Worm (Caenorhabditis elegans) whole organism, L2 larva: ENCODE data around the gene srh-246.

ENCODE experiments used
- C34F6.9 ChIP-seq: fragments of 150-350 bp; optimal IDR thresholded peaks from 2 replicates; lab custom pipeline; 2014; ENCODE audit warnings: missing biosample characterization, missing genetic modification characterization
- R02D3.7 ChIP-seq: fragments of 150-350 bp; optimal IDR thresholded peaks from 2 replicates; lab custom pipeline; 2014; ENCODE audit warnings: missing biosample characterization, missing genetic modification characterization
- Y55F3AM.14 ChIP-seq: fragments of 200-800 bp; sonication (Bioruptor generic); optimal IDR thresholded peaks from 2 replicates; lab custom pipeline; 2018; ENCODE audit warnings: mild to moderate bottlenecking, missing genetic modification characterization, missing compliant biosample characterization
- ZK546.5 ChIP-seq: sonication (generic microtip); optimal IDR thresholded peaks from 2 replicates; lab custom pipeline; 2017; ENCODE audit warnings: missing biosample characterization, missing genetic modification characterization
- alr-1 ChIP-seq: fragments of 150-350 bp; optimal IDR thresholded peaks from 2 replicates; lab custom pipeline; 2014; ENCODE audit warnings: missing biosample characterization, missing genetic modification characterization
- aly-2 ChIP-seq: fragments of 150-350 bp; optimal IDR thresholded peaks from 2 replicates; lab custom pipeline; 2014; ENCODE audit warnings: missing biosample characterization, missing genetic modification characterization
- ama-1 ChIP-seq: fragments of 150-350 bp; optimal IDR thresholded peaks from 2 replicates; lab custom pipeline; 2018; ENCODE audit warnings: inconsistent platforms
- blmp-1 ChIP-seq: sonication (generic microtip); optimal IDR thresholded peaks from 2 replicates; lab custom pipeline; 2017; ENCODE audit warnings: missing genetic modification characterization, mild to moderate bottlenecking, missing compliant biosample characterization, antibody characterized with exemption, moderate library complexity; ENCODE audit not compliant: insufficient read depth
- ceh-16 ChIP-seq: fragments of 150-350 bp; optimal IDR thresholded peaks from 2 replicates; lab custom pipeline; 2014; ENCODE audit warnings: missing biosample characterization, missing genetic modification characterization
- ceh-82 ChIP-seq: fragments of 150-350 bp; optimal IDR thresholded peaks from 2 replicates; lab custom pipeline; 2014; ENCODE audit warnings: missing biosample characterization, missing genetic modification characterization
- dmd-4 ChIP-seq: sonication (generic microtip); optimal IDR thresholded peaks from 2 replicates; lab custom pipeline; 2017; ENCODE audit warnings: missing biosample characterization, missing genetic modification characterization
- elt-1 ChIP-seq: fragments of 150-350 bp; optimal IDR thresholded peaks from 2 replicates; lab custom pipeline; 2014; ENCODE audit warnings: missing biosample characterization, missing genetic modification characterization
- fos-1 ChIP-seq: fragments of 150-350 bp; optimal IDR thresholded peaks from 2 replicates; lab custom pipeline; 2014; ENCODE audit warnings: missing biosample characterization, missing genetic modification characterization
- lin-13 ChIP-seq: fragments of 150-350 bp; optimal IDR thresholded peaks from 2 replicates; lab custom pipeline; 2014; ENCODE audit warnings: missing biosample characterization, missing genetic modification reagents, missing genetic modification characterization
- lin-39 ChIP-seq: fragments of 150-350 bp; optimal IDR thresholded peaks from 2 replicates; lab custom pipeline; 2014; ENCODE audit warnings: missing biosample characterization, missing genetic modification reagents, missing genetic modification characterization
- lsy-2 ChIP-seq, 2 experiments: fragments of 150-350 bp in 1 of 2; sonication (generic microtip) in 1 of 2; optimal IDR thresholded peaks; 2 replicates each; lab custom pipeline; 2014 to 2017; ENCODE audit warnings: missing biosample characterization in 2 of 2, missing genetic modification characterization in 2 of 2
- mab-5 ChIP-seq: fragments of 150-350 bp; optimal IDR thresholded peaks from 2 replicates; lab custom pipeline; 2014; ENCODE audit warnings: missing biosample characterization, missing genetic modification characterization
- nhr-10 ChIP-seq: sonication (generic microtip); optimal IDR thresholded peaks from 2 replicates; lab custom pipeline; 2017; ENCODE audit warnings: missing biosample characterization, missing genetic modification characterization
- nhr-11 ChIP-seq: fragments of 150-350 bp; optimal IDR thresholded peaks from 2 replicates; lab custom pipeline; 2014; ENCODE audit warnings: missing biosample characterization, missing genetic modification characterization
- nhr-12 ChIP-seq: fragments of 150-350 bp; optimal IDR thresholded peaks from 2 replicates; lab custom pipeline; 2014; ENCODE audit warnings: missing biosample characterization, missing genetic modification characterization
- nhr-129 ChIP-seq: fragments of 150-350 bp; optimal IDR thresholded peaks from 2 replicates; lab custom pipeline; 2014; ENCODE audit warnings: missing biosample characterization, missing genetic modification characterization
- nhr-23 ChIP-seq: fragments of 150-350 bp; optimal IDR thresholded peaks from 2 replicates; lab custom pipeline; 2014; ENCODE audit warnings: missing biosample characterization, missing genetic modification reagents, missing genetic modification characterization
- nhr-237 ChIP-seq: fragments of 150-350 bp; optimal IDR thresholded peaks from 2 replicates; lab custom pipeline; 2014; ENCODE audit warnings: missing biosample characterization, missing genetic modification characterization
- nhr-25 ChIP-seq: fragments of 150-350 bp; sonication (generic microtip); optimal IDR thresholded peaks from 3 replicates; lab custom pipeline; 2014; ENCODE audit warnings: missing biosample characterization, missing genetic modification characterization
- nhr-6 ChIP-seq: fragments of 150-350 bp; optimal IDR thresholded peaks from 2 replicates; lab custom pipeline; 2014; ENCODE audit warnings: missing biosample characterization, missing genetic modification characterization
- sem-4 ChIP-seq: fragments of 150-350 bp; optimal IDR thresholded peaks from 2 replicates; lab custom pipeline; 2014; ENCODE audit warnings: missing biosample characterization, missing genetic modification reagents, missing genetic modification characterization
- skn-1 ChIP-seq: sonication (generic microtip); optimal IDR thresholded peaks from 2 replicates; lab custom pipeline; 2017; ENCODE audit warnings: missing biosample characterization, missing genetic modification characterization
- sma-3 ChIP-seq: sonication (generic microtip); optimal IDR thresholded peaks from 2 replicates; lab custom pipeline; 2016; ENCODE audit warnings: missing genetic modification reagents, missing genetic modification characterization, missing compliant biosample characterization
- sma-9 ChIP-seq, 2 experiments: fragments of 150-350 bp in 1 of 2; sonication (generic microtip) in 1 of 2; optimal IDR thresholded peaks; 2 replicates each; lab custom pipeline; 2014 to 2016; ENCODE audit warnings: missing genetic modification characterization in 2 of 2, mild to moderate bottlenecking in 1 of 2, missing biosample characterization in 1 of 2, missing compliant biosample characterization in 1 of 2, missing genetic modification reagents in 1 of 2, moderate library complexity in 1 of 2
- unc-39 ChIP-seq: fragments of 150-350 bp; optimal IDR thresholded peaks from 2 replicates; lab custom pipeline; 2014; ENCODE audit warnings: missing biosample characterization, missing genetic modification characterization
- unc-55 ChIP-seq: fragments of 150-350 bp; sonication (generic microtip); optimal IDR thresholded peaks from 3 replicates; lab custom pipeline; 2014; ENCODE audit warnings: missing biosample characterization, missing genetic modification reagents, missing genetic modification characterization
- ztf-1 ChIP-seq: fragments of 200-800 bp; sonication (Bioruptor generic); conservative IDR thresholded peaks from 2 replicates; pipeline ENCODE4 v1.3.6; 2022; ENCODE audit warnings: missing genetic modification characterization, missing compliant biosample characterization
- ztf-4 ChIP-seq: fragments of 150-350 bp; optimal IDR thresholded peaks from 2 replicates; lab custom pipeline; 2014; ENCODE audit warnings: missing biosample characterization, missing genetic modification characterization

Gene srh-246

DNA sequence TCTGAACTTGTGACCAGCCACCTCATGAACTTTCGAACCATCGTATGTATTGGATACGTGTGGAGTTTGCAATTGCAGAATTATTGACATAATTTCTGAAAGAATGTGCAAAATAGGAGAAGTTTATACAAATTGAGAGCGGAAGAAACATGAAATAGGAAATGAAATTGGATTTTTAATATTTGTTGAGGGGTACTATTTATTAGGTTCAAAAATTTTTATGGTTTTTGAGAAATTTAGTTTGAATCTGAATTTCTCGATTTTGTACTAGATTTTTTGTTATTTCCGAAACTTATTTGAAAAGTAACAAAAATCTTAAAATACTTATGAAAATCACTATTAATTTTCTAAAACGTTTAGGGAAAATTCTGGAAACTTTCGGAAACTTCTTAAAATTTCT is 29.1 kb downstream of the srh-246 start, which contains the start of gene F48G7.9:
TSS of gene F48G7.9 (minus strand) at position 101 of the 400 bp plus-strand sequence.
- TF ChIP-seq R02D3.7 (tag; lab: Kevin White, UChicago) (no peak), unc-39 (no peak), nhr-11 (no peak), lin-39 (tag; lab: Kevin White, UChicago) (no peak), ztf-4 (no peak)

DNA sequence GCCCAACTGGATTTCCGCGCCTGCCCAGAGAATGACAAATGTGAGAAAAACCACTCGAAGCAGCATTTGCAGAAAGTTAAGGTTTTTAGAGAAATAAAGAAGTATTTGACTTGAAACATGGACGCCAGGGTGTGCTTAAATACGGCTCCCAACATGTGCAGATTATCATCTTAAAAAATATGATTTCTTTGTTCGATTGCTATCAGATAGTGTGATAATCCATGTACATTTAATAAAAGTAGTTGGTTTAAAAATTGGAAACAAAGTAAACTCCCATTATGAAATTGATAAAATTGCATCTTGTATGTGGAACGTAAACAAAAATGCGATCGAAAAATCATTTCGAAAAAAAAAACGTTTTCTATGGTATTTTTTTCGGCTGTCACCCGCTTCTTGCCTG is 30.0 kb downstream of the srh-246 start, which contains the start of gene F48G7.8:
TSS of gene F48G7.8 (minus strand) at position 101 of the 400 bp plus-strand sequence.
- no peak for TF ChIP-seq lin-39 (tag; lab: Kevin White, UChicago)
- no peak for TF ChIP-seq nhr-129 (tag; lab: Kevin White, UChicago)
- TF ChIP-seq elt-1 (tag; lab: Kevin White, UChicago): no peak
- no peak for TF ChIP-seq sma-9 (GFP tag; optimal IDR thresholded peaks at IDR 0.05; lab: Kevin White, UChicago)
- TF ChIP-seq sma-9 (tag; optimal IDR thresholded peaks at IDR 0.05; lab: Kevin White, UChicago): no peak

DNA sequence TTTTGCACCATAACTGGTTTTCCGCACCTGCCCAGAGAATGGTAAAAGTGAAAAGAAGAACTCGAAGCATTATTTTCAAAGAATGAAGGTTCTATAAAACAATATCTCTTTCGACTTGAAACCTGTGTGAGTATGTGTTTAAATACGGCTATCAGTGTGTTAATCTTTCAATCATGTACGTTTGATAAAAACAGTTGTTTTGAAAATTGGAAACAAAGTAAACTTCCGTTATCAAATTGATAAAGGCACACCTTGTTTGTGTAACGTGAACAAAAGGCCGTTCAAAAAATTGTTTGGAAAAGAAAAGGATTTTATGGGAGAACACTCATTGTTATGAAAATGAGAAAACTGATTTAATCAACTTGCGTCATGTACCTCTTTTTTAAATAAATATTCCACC is 31.3 kb downstream of the srh-246 start, which contains the start of gene F48G7.7:
TSS of gene F48G7.7 (minus strand) at position 101 of the 400 bp plus-strand sequence.
- TF ChIP-seq nhr-25 (tag; lab: Kevin White, UChicago) (no peak), unc-39 (no peak), ZK546.5 (no peak), sma-9 (GFP tag; optimal IDR thresholded peaks at IDR 0.05; lab: Kevin White, UChicago) (no peak), sma-9 (tag; optimal IDR thresholded peaks at IDR 0.05; lab: Kevin White, UChicago) (no peak), nhr-11 (no peak), blmp-1 (tag; lab: Kevin White, UChicago) (no peak), lsy-2 (tag; optimal IDR thresholded peaks at IDR 0.05; lab: Kevin White, UChicago) (no peak), skn-1 (no peak), sma-3 (GFP tag; lab: Kevin White, UChicago) (no peak), nhr-12 (tag; lab: Kevin White, UChicago) (no peak), alr-1 (tag; lab: Kevin White, UChicago) (no peak), nhr-129 (tag; lab: Kevin White, UChicago) (no peak), nhr-6 (tag; lab: Kevin White, UChicago) (no peak)

DNA sequence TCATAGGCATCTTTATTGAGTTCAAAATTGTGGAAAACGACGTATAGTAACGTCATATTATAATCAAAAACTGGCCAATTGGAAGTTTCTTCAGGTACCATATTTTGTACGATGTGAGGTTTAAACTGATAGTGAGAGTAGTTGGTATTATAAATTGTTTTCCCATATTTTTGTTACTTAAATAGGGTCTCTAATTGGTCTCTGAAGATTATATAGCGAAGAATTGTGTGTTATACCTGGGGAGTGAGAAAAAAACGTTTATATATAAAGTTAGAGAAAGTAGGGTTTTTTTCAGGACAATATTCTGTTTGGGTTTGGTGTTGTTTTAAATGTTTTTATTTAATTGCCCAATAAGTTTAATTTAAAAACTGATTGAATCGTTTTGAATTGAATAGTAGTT is 32.7 kb downstream of the srh-246 start, which contains the start of gene srt-17:
TSS of gene srt-17 (minus strand) at position 101 of the 400 bp plus-strand sequence.
- no peak for TF ChIP-seq ama-1 (lab: Kevin White, UChicago)
- TF ChIP-seq lin-13: no peak
- TF ChIP-seq C34F6.9 (tag; lab: Kevin White, UChicago): no peak
- no peak for TF ChIP-seq elt-1 (tag; lab: Kevin White, UChicago)
- TF ChIP-seq sem-4 (tag; lab: Kevin White, UChicago): no peak
- TF ChIP-seq ceh-82 (tag; lab: Kevin White, UChicago): no peak

DNA sequence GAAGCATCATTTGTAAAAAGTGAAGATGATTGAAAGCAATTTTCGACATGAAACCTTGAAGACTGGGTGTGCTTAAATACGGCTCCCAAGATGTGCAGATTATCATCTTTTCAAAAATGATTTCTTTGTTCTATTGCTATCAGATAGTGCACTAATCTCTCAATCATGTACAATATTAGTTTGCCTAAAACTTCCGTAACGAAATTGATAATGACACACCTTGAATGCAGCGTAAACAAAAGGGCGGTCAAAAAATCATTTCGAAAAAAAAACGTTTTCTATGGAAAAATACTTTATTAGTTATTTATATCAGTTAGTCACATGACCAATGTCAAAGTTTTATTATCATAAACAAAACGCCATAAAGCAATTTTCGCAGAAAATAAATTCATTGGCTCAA is 34.7 kb downstream of the srh-246 start, which contains the start of gene F48G7.5:
TSS of gene F48G7.5 (minus strand) at position 34 of the 400 bp plus-strand sequence.
- TF ChIP-seq nhr-237 (tag; lab: Kevin White, UChicago) (no peak), dmd-4 (tag; lab: Kevin White, UChicago) (no peak), lsy-2 (tag; optimal IDR thresholded peaks at IDR 0.05; lab: Kevin White, UChicago) (no peak), fos-1 (tag; lab: Kevin White, UChicago) (no peak), unc-55 (GFP tag; lab: Kevin White, UChicago) (no peak), nhr-23 (tag; lab: Kevin White, UChicago) (no peak), ceh-82 (tag; lab: Kevin White, UChicago) (no peak), blmp-1 (tag; lab: Kevin White, UChicago) (no peak), mab-5 (tag; lab: Kevin White, UChicago) (no peak), aly-2 (tag; lab: Kevin White, UChicago) (no peak), lin-13 (no peak), nhr-10 (tag; lab: Kevin White, UChicago) (no peak), Y55F3AM.14 (no peak), ztf-1 (GFP tag; lab: Robert Waterston, UW) (no peak), ceh-16 (no peak), sem-4 (tag; lab: Kevin White, UChicago) (no peak), skn-1 (no peak)
